Fruit fly (Drosophila melanogaster) whole organism, embryonic: ENCODE results near the gene CG44259.

Experiments used
- Ada2b ChIP-seq: fragments of 200-800 bp; sonication (Bioruptor generic); IDR thresholded peaks from 2 replicates; pipeline ENCODE4 v1.3.6; 2022; ENCODE audit warnings: missing biosample characterization, missing genetic modification characterization
- Atf-2 ChIP-seq: fragments of 200-800 bp; sonication (Bioruptor generic); optimal IDR thresholded peaks from 2 replicates; lab custom pipeline; 2016; ENCODE audit warnings: missing biosample characterization, missing genetic modification characterization
- CG1024 ChIP-seq: fragments of 200-800 bp; sonication (Bioruptor generic); IDR thresholded peaks from 2 replicates; pipeline ENCODE4 v1.3.6; 2022; ENCODE audit warnings: missing biosample characterization, missing genetic modification characterization
- CG11696 ChIP-seq: fragments of 200-800 bp; sonication (Bioruptor generic); IDR thresholded peaks from 2 replicates; pipeline ENCODE4 v1.3.6; 2022; ENCODE audit warnings: missing biosample characterization, missing genetic modification characterization
- CG12659 ChIP-seq: fragments of 200-800 bp; sonication (Bioruptor generic); optimal IDR thresholded peaks from 3 replicates; lab custom pipeline; 2017; ENCODE audit warnings: mild to moderate bottlenecking, missing biosample characterization, missing genetic modification reagents, missing genetic modification characterization
- CG14667 ChIP-seq: fragments of 200-800 bp; sonication (Bioruptor generic); IDR thresholded peaks from 2 replicates; pipeline ENCODE4 v1.3.6; 2022; ENCODE audit warnings: missing biosample characterization, missing genetic modification characterization
- CG16815 ChIP-seq: fragments of 200-800 bp; sonication (Bioruptor generic); optimal IDR thresholded peaks from 3 replicates; lab custom pipeline; 2017; ENCODE audit warnings: missing biosample characterization, mild to moderate bottlenecking, missing genetic modification characterization
- CG17829 ChIP-seq: fragments of 200-800 bp; optimal IDR thresholded peaks from 2 replicates; lab custom pipeline; 2019; ENCODE audit warnings: missing biosample characterization, mild to moderate bottlenecking, missing genetic modification characterization, moderate library complexity
- CG30403 ChIP-seq: fragments of 200-800 bp; sonication (Bioruptor generic); optimal IDR thresholded peaks from 3 replicates; lab custom pipeline; 2016; ENCODE audit warnings: missing biosample characterization, missing genetic modification characterization
- CG3065 ChIP-seq: fragments of 200-800 bp; sonication (Bioruptor generic); optimal IDR thresholded peaks from 2 replicates; lab custom pipeline; 2016; ENCODE audit warnings: missing biosample characterization, missing genetic modification characterization
- CG32772 ChIP-seq: fragments of 200-800 bp; sonication (Bioruptor generic); IDR thresholded peaks from 2 replicates; pipeline ENCODE4 v1.3.6; 2022; ENCODE audit warnings: missing biosample characterization, missing genetic modification characterization
- CG4282 ChIP-seq: fragments of 200-800 bp; sonication (Bioruptor generic); optimal IDR thresholded peaks from 2 replicates; lab custom pipeline; 2016; ENCODE audit warnings: missing biosample characterization, missing genetic modification characterization
- CG7839 ChIP-seq: fragments of 200-800 bp; sonication (Bioruptor generic); optimal IDR thresholded peaks from 3 replicates; lab custom pipeline; 2018; ENCODE audit warnings: missing biosample characterization, mild to moderate bottlenecking, missing genetic modification characterization, moderate library complexity
- CG9215 ChIP-seq: fragments of 200-800 bp; sonication (Bioruptor generic); IDR thresholded peaks from 2 replicates; pipeline ENCODE4 v1.3.6; 2022; ENCODE audit warnings: missing biosample characterization, missing genetic modification characterization
- CTCF ChIP-seq: fragments of 200-800 bp; sonication (Bioruptor generic); optimal IDR thresholded peaks from 2 replicates; lab custom pipeline; 2017; ENCODE audit warnings: missing biosample characterization, mild to moderate bottlenecking, missing genetic modification characterization, moderate library complexity
- D ChIP-seq, 2 experiments: fragments of 200-800 bp in 1 of 2; fragments of >200 bp in 1 of 2; sonication (Bioruptor generic) in 1 of 2; optimal IDR thresholded peaks; 2 replicates in 1 of 2; 3 replicates in 1 of 2; lab custom pipeline; 2017; ENCODE audit warnings: mild to moderate bottlenecking in 1 of 2, missing biosample characterization in 1 of 2, missing genetic modification characterization in 1 of 2, missing genetic modification reagents in 1 of 2
- D19B ChIP-seq: fragments of 200-800 bp; sonication (Bioruptor generic); optimal IDR thresholded peaks from 2 replicates; lab custom pipeline; 2017; ENCODE audit warnings: missing biosample characterization, mild to moderate bottlenecking, missing genetic modification characterization
- Doc3 ChIP-seq: fragments of 200-800 bp; sonication (Bioruptor generic); IDR thresholded peaks from 3 replicates; pipeline ENCODE4 v1.3.6; 2022; ENCODE audit warnings: missing biosample characterization, missing genetic modification characterization; ENCODE audit not compliant: partially characterized antibody
- E2f1 ChIP-seq: fragments of 200-800 bp; sonication (Bioruptor generic); IDR thresholded peaks from 2 replicates; pipeline ENCODE4 v1.3.6; 2022; ENCODE audit warnings: missing biosample characterization, missing genetic modification characterization
- Ets65A ChIP-seq: fragments of 200-800 bp; sonication (Bioruptor generic); peaks from one replicate; lab custom pipeline; 2016; ENCODE audit warnings: missing biosample characterization, missing genetic modification characterization
- Gug ChIP-seq: fragments of 200-800 bp; sonication (Bioruptor generic); IDR thresholded peaks from 4 replicates; pipeline ENCODE4 v1.3.6; 2022; ENCODE audit warnings: missing biosample characterization, missing genetic modification characterization
- H15 ChIP-seq: fragments of 200-800 bp; sonication (Bioruptor generic); IDR thresholded peaks from 3 replicates; pipeline ENCODE4 v1.3.6; 2022; ENCODE audit warnings: missing biosample characterization, missing genetic modification characterization
- H2.0 ChIP-seq: fragments of 200-800 bp; sonication (Bioruptor generic); IDR thresholded peaks from 2 replicates; pipeline ENCODE4 v1.3.6; 2022; ENCODE audit warnings: missing biosample characterization, missing genetic modification characterization
- MTF-1 ChIP-seq: fragments of 200-800 bp; sonication (Bioruptor generic); optimal IDR thresholded peaks from 2 replicates; lab custom pipeline; 2018; ENCODE audit warnings: missing biosample characterization, mild to moderate bottlenecking, missing genetic modification characterization, borderline replicate concordance
- NfI ChIP-seq: fragments of 200-800 bp; sonication (Bioruptor generic); optimal IDR thresholded peaks from 3 replicates; lab custom pipeline; 2018; ENCODE audit warnings: missing biosample characterization, mild to moderate bottlenecking, missing genetic modification characterization, moderate library complexity
- Oli ChIP-seq: fragments of 200-800 bp; sonication (Bioruptor generic); optimal IDR thresholded peaks from 2 replicates; lab custom pipeline; 2018; ENCODE audit warnings: missing biosample characterization, mild to moderate bottlenecking, missing genetic modification characterization, moderate library complexity
- Optix ChIP-seq: fragments of 200-800 bp; sonication (Bioruptor generic); IDR thresholded peaks from 3 replicates; pipeline ENCODE4 v1.3.6; 2022; ENCODE audit warnings: missing biosample characterization, missing genetic modification characterization
- Ssrp ChIP-seq: fragments of 200-800 bp; sonication (Bioruptor generic); optimal IDR thresholded peaks from 2 replicates; lab custom pipeline; 2018; ENCODE audit warnings: missing biosample characterization, mild to moderate bottlenecking, missing genetic modification characterization, moderate library complexity
- al ChIP-seq: fragments of 200-800 bp; sonication (Bioruptor generic); IDR thresholded peaks from 2 replicates; pipeline ENCODE4 v1.3.6; 2022; ENCODE audit warnings: missing biosample characterization, missing genetic modification characterization
- amos ChIP-seq: fragments of 200-800 bp; sonication (Bioruptor generic); IDR thresholded peaks from 2 replicates; pipeline ENCODE4 v1.3.6; 2022; ENCODE audit warnings: missing biosample characterization, missing genetic modification characterization; ENCODE audit not compliant: partially characterized antibody
- ci ChIP-seq: fragments of 200-800 bp; sonication (Bioruptor generic); IDR thresholded peaks from 3 replicates; pipeline ENCODE4 v1.3.6; 2022; ENCODE audit warnings: missing biosample characterization, missing genetic modification characterization
- cwo ChIP-seq: fragments of 200-800 bp; sonication (Bioruptor generic); optimal IDR thresholded peaks from 3 replicates; lab custom pipeline; 2017; ENCODE audit warnings: missing biosample characterization, missing genetic modification characterization, mild to moderate bottlenecking, moderate library complexity, missing genetic modification reagents
- dm ChIP-seq: fragments of 200-800 bp; sonication (Bioruptor generic); optimal IDR thresholded peaks from 3 replicates; lab custom pipeline; 2016; ENCODE audit warnings: missing biosample characterization, missing genetic modification characterization
- dysf ChIP-seq: fragments of 200-800 bp; sonication (Bioruptor generic); IDR thresholded peaks from 3 replicates; pipeline ENCODE4 v1.3.6; 2022; ENCODE audit warnings: missing biosample characterization, missing genetic modification characterization
- ewg ChIP-seq: fragments of 200-800 bp; sonication (Bioruptor generic); optimal IDR thresholded peaks from 3 replicates; lab custom pipeline; 2017; ENCODE audit warnings: mild to moderate bottlenecking, missing biosample characterization, missing genetic modification reagents, missing genetic modification characterization
- ind ChIP-seq: fragments of 200-800 bp; sonication (Bioruptor generic); optimal IDR thresholded peaks from 3 replicates; lab custom pipeline; 2016; ENCODE audit warnings: missing biosample characterization, missing genetic modification characterization
- inv ChIP-seq: fragments of 200-800 bp; sonication (Bioruptor generic); IDR thresholded peaks from 2 replicates; pipeline ENCODE4 v1.3.6; 2022; ENCODE audit warnings: missing biosample characterization, missing genetic modification characterization; ENCODE audit not compliant: partially characterized antibody
- jing ChIP-seq: fragments of 200-800 bp; sonication (Bioruptor generic); optimal IDR thresholded peaks from 2 replicates; lab custom pipeline; 2018; ENCODE audit warnings: missing biosample characterization, mild to moderate bottlenecking, missing genetic modification characterization
- ken ChIP-seq: fragments of 200-800 bp; sonication (Bioruptor generic); IDR thresholded peaks from 3 replicates; pipeline ENCODE4 v1.3.6; 2022; ENCODE audit warnings: missing biosample characterization, missing genetic modification characterization
- lmd ChIP-seq: fragments of 200-800 bp; sonication (Bioruptor generic); IDR thresholded peaks from 2 replicates; pipeline ENCODE4 v1.3.6; 2022; ENCODE audit warnings: missing biosample characterization, missing genetic modification characterization
- maf-S ChIP-seq: fragments of 200-800 bp; sonication (Bioruptor generic); optimal IDR thresholded peaks from 2 replicates; lab custom pipeline; 2016; ENCODE audit warnings: missing biosample characterization, missing genetic modification characterization
- pan ChIP-seq, 4 experiments: fragments of >200 bp in 3 of 4; fragments of 200-800 bp in 1 of 4; sonication (Bioruptor generic) in 1 of 4; optimal IDR thresholded peaks in 3 of 4; IDR thresholded peaks in 1 of 4; 2 replicates each; pipeline versions ENCODE4 v1.3.6 to Lab custom; 2017 to 2022; ENCODE audit warnings: missing biosample characterization in 2 of 4, missing genetic modification characterization in 2 of 4, mixed read lengths in 1 of 4
- ranshi ChIP-seq: fragments of 200-800 bp; sonication (Bioruptor generic); IDR thresholded peaks from 2 replicates; pipeline ENCODE4 v1.3.6; 2022; ENCODE audit warnings: missing biosample characterization, missing genetic modification characterization
- row ChIP-seq: fragments of 200-800 bp; sonication (Bioruptor generic); IDR thresholded peaks from 3 replicates; pipeline ENCODE4 v1.3.6; 2022; ENCODE audit warnings: missing biosample characterization, missing genetic modification characterization
- sima ChIP-seq: fragments of 200-800 bp; sonication (Bioruptor generic); optimal IDR thresholded peaks from 2 replicates; lab custom pipeline; 2016; ENCODE audit warnings: missing biosample characterization, missing genetic modification characterization
- sisA ChIP-seq: fragments of 200-800 bp; sonication (Bioruptor generic); IDR thresholded peaks from 2 replicates; pipeline ENCODE4 v1.3.6; 2022; ENCODE audit warnings: missing biosample characterization, missing genetic modification characterization
- stwl ChIP-seq: fragments of 200-800 bp; sonication (Bioruptor generic); optimal IDR thresholded peaks from 3 replicates; lab custom pipeline; 2018; ENCODE audit warnings: missing biosample characterization, mild to moderate bottlenecking, missing genetic modification characterization, moderate library complexity
- twi ChIP-seq: fragments of 200-800 bp; optimal IDR thresholded peaks from 2 replicates; lab custom pipeline; 2019; ENCODE audit warnings: missing biosample characterization, mild to moderate bottlenecking, missing genetic modification characterization, moderate library complexity
- wdn ChIP-seq: fragments of 200-800 bp; sonication (Bioruptor generic); IDR thresholded peaks from 2 replicates; pipeline ENCODE4 v1.3.6; 2022; ENCODE audit warnings: missing biosample characterization, missing genetic modification characterization
- zen2 ChIP-seq: fragments of 200-800 bp; sonication (Bioruptor generic); IDR thresholded peaks from 3 replicates; pipeline ENCODE4 v1.3.6; 2022; ENCODE audit warnings: missing biosample characterization, missing genetic modification characterization; ENCODE audit not compliant: partially characterized antibody

CG44259 gene

DNA sequence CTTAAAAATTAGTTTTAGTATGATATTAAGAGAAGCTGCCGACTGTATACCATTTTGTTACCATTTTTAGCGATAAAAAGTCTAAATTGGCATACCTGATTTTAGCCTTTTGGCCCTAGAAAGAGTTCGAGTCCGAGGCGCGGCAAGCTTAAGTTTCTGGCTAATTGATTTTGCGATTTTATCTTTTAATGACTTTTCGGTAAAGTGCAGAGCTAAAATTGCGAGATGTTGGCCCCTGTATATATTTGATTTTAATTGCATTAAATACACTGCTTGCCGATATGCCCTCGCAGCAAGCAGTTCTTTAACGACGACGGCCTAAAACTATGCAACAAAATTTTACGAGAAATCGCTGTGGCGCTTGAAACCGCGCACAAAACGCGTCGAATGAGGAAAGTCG lies 22.4 kb downstream of the CG44259 start (continued):
- TF ChIP-seq dysf (GFP tag; lab: Robert Waterston, UW), result peak; percentile 37; the same call in 1 of the 3 replicates
- peak; percentile 71 for TF ChIP-seq Ada2b
- no peak for TF ChIP-seq D19B (GFP tag; lab: Kevin White, UChicago)
- no peak for TF ChIP-seq CG14667 (GFP tag; lab: Robert Waterston, UW)
- TF ChIP-seq maf-S, result peak; percentile 35
- TF ChIP-seq CG32772 (GFP tag; lab: Robert Waterston, UW), result peak; percentile 49; the same call in 1 of the 2 replicates
- peak; percentile 48 for TF ChIP-seq Ssrp
- peak; percentile 46 for TF ChIP-seq CTCF (GFP tag; lab: Kevin White, UChicago)
- TF ChIP-seq stwl, result peak; percentile 93
- TF ChIP-seq H2.0, result peak; percentile 38; the same call in 1 of the 2 replicates
- no peak for TF ChIP-seq CG1024 (GFP tag; lab: Robert Waterston, UW)
- TF ChIP-seq twi, result no peak
- 0 out of 2 replicates have a peak, but pooled peaks have one; percentile 6 for TF ChIP-seq E2f1
- TF ChIP-seq Atf-2 (GFP tag; lab: Kevin White, UChicago), result peak; percentile 13
- no peak; the same call in 3 of the 4 replicates for TF ChIP-seq Gug
- peak; percentile 30 for TF ChIP-seq ewg (GFP tag; lab: Kevin White, UChicago)
- TF ChIP-seq H15 (GFP tag; lab: Robert Waterston, UW), result peak; percentile 20; the same call in 1 of the 3 replicates
- TF ChIP-seq cwo (GFP tag; lab: Kevin White, UChicago), result no peak
- TF ChIP-seq MTF-1 (GFP tag; lab: Kevin White, UChicago), result no peak
- TF ChIP-seq NfI (GFP tag; lab: Kevin White, UChicago), result peak; percentile 37
- peak; percentile 66 for TF ChIP-seq Ets65A (GFP tag; lab: Kevin White, UChicago)
- no peak for TF ChIP-seq Doc3 (GFP tag; lab: Robert Waterston, UW)
- 0 out of 2 replicates have a peak, but pooled peaks have one; percentile 7 for TF ChIP-seq CG9215
- TF ChIP-seq CG16815 (GFP tag; lab: Kevin White, UChicago), result peak; percentile 15
- 0 out of 3 replicates have a peak, but pooled peaks have one; percentile 29 for TF ChIP-seq zen2
- TF ChIP-seq Oli (tag; lab: Kevin White, UChicago), result peak; percentile 36
- peak; percentile 24 for TF ChIP-seq ind (GFP tag; lab: Kevin White, UChicago)
- no peak for TF ChIP-seq CG3065 (GFP tag; lab: Kevin White, UChicago)
- peak; percentile 13 for TF ChIP-seq jing (GFP tag; lab: Kevin White, UChicago)
- TF ChIP-seq CG4282, result no peak
- TF ChIP-seq al (GFP tag; lab: Robert Waterston, UW), result peak; percentile 52
- peak; percentile 50; the same call in 2 of the 3 replicates for TF ChIP-seq Optix (GFP tag; lab: Robert Waterston, UW)
- TF ChIP-seq CG7839, result peak; percentile 10
- TF ChIP-seq sima (GFP tag; lab: Kevin White, UChicago), result no peak
- TF ChIP-seq row, result peak; percentile 59
- TF ChIP-seq ci, result 0 out of 3 replicates have a peak, but pooled peaks have one; percentile 44
- TF ChIP-seq CG30403 (GFP tag; lab: Kevin White, UChicago), result peak; percentile 33
- peak; percentile 42 for TF ChIP-seq sisA
- 0 out of 2 replicates have a peak, but pooled peaks have one; percentile 19 for TF ChIP-seq amos
- peak; percentile 34; the same call in 1 of the 3 replicates for TF ChIP-seq ken (GFP tag; lab: Robert Waterston, UW)
- no peak for TF ChIP-seq D (optimal IDR thresholded peaks at IDR 0.05; lab: Kevin White, UChicago)
- TF ChIP-seq D (GFP tag; optimal IDR thresholded peaks at IDR 0.05; lab: Kevin White, UChicago), result peak; percentile 19
- peak; percentile 36 for TF ChIP-seq lmd (GFP tag; lab: Robert Waterston, UW)
- no peak for TF ChIP-seq inv (GFP tag; lab: Robert Waterston, UW)
- TF ChIP-seq pan (optimal IDR thresholded peaks at IDR 0.05; lab: Kevin White, UChicago), result no peak
- peak in 1 of 2 experiments; percentile 45 for TF ChIP-seq pan (GFP tag; optimal IDR thresholded peaks at IDR 0.05 in 1 of 2, IDR thresholded peaks at IDR 0.05 in 1 of 2)
- peak; percentile 28; the same call in 1 of the 2 replicates for TF ChIP-seq ranshi (GFP tag; lab: Robert Waterston, UW)
- TF ChIP-seq wdn (GFP tag; lab: Robert Waterston, UW), result 0 out of 2 replicates have a peak, but pooled peaks have one; percentile 12
- no peak for TF ChIP-seq CG17829 (tag; lab: Kevin White, UChicago)
- 0 out of 2 replicates have a peak, but pooled peaks have one; percentile 38 for TF ChIP-seq CG11696
- TF ChIP-seq dm, result no peak
- peak; percentile 10 for TF ChIP-seq CG12659
